Fruit fly (Drosophila melanogaster) whole organism, wandering third instar larva: Measurements from ENCODE around the gene Pten.

Experiments used
- CG32264 ChIP-seq: fragments of 200-800 bp; sonication (Bioruptor generic); optimal IDR thresholded peaks from 2 replicates; lab custom pipeline; 2016; ENCODE audit warnings: missing biosample characterization, missing genetic modification characterization
- GATAd ChIP-seq: sonication (Bioruptor generic); optimal IDR thresholded peaks from 2 replicates; lab custom pipeline; 2016; ENCODE audit warnings: missing biosample characterization, missing genetic modification characterization
- Hnf4 ChIP-seq: fragments of 200-800 bp; sonication (Bioruptor generic); optimal IDR thresholded peaks from 2 replicates; lab custom pipeline; 2016; ENCODE audit warnings: missing biosample characterization, mild to moderate bottlenecking, missing genetic modification characterization
- Jra ChIP-seq: sonication (Bioruptor generic); optimal IDR thresholded peaks from 2 replicates; lab custom pipeline; 2016; ENCODE audit warnings: missing biosample characterization, missing genetic modification characterization
- OdsH ChIP-seq: fragments of 200-800 bp; sonication (Bioruptor generic); optimal IDR thresholded peaks from 2 replicates; lab custom pipeline; 2016; ENCODE audit warnings: missing biosample characterization, mild to moderate bottlenecking, missing genetic modification characterization
- brk ChIP-seq: fragments of 200-800 bp; sonication (Bioruptor generic); optimal IDR thresholded peaks from 2 replicates; lab custom pipeline; 2016; ENCODE audit warnings: missing biosample characterization, mild to moderate bottlenecking, missing genetic modification characterization
- h ChIP-seq: fragments of 200-800 bp; sonication (Bioruptor generic); optimal IDR thresholded peaks from 3 replicates; lab custom pipeline; 2016; ENCODE audit warnings: missing biosample characterization, mild to moderate bottlenecking, missing genetic modification characterization
- pan ChIP-seq: fragments of >200 bp; optimal IDR thresholded peaks from 2 replicates; lab custom pipeline; 2017
- sv ChIP-seq: fragments of 200-800 bp; sonication (Bioruptor generic); optimal IDR thresholded peaks from 3 replicates; lab custom pipeline; 2016; ENCODE audit warnings: missing biosample characterization, missing genetic modification characterization

dm6 chr2L:10292066-10292560 is 31.3 kb upstream of the Pten start, which contains the start of gene Ufd4:
- TF ChIP-seq h (GFP tag; lab: Kevin White, UChicago) (no peak), Hnf4 (GFP tag; lab: Kevin White, UChicago) (no peak), CG32264 (GFP tag; lab: Kevin White, UChicago) (peak; percentile 36), sv (GFP tag; lab: Kevin White, UChicago) (peak; percentile 44), OdsH (GFP tag; lab: Kevin White, UChicago) (peak; percentile 37), brk (no peak), GATAd (GFP tag; lab: Kevin White, UChicago) (no peak), pan (lab: Kevin White, UChicago) (no peak), Jra (GFP tag; lab: Kevin White, UChicago) (no peak)
